Worm (Caenorhabditis elegans) whole organism, late embryonic: ENCODE measurements around the gene let-858.
A peak's percentile ranks its signal among the peaks of the same experiment; 100 is the strongest.

Experiments used
- K02D7.2 ChIP-seq: sonication (generic microtip); optimal IDR thresholded peaks from 2 replicates; lab custom pipeline; 2017; ENCODE audit warnings: mild to moderate bottlenecking, missing genetic modification characterization, missing compliant biosample characterization
- ceh-14 ChIP-seq: sonication (generic microtip); optimal IDR thresholded peaks from 2 replicates; lab custom pipeline; 2016; ENCODE audit warnings: missing genotype, missing genetic modification characterization, missing compliant biosample characterization
- ceh-18 ChIP-seq: sonication (generic microtip); optimal IDR thresholded peaks from 2 replicates; lab custom pipeline; 2016; ENCODE audit warnings: missing genetic modification characterization, missing compliant biosample characterization
- ceh-19 ChIP-seq: fragments of 200-800 bp; sonication (Bioruptor generic); optimal IDR thresholded peaks from 2 replicates; lab custom pipeline; 2018; ENCODE audit warnings: mild to moderate bottlenecking, missing genetic modification characterization, missing compliant biosample characterization
- ceh-2 ChIP-seq: sonication (generic microtip); optimal IDR thresholded peaks from 2 replicates; lab custom pipeline; 2016; ENCODE audit warnings: missing genotype, missing genetic modification characterization, missing compliant biosample characterization
- ceh-24 ChIP-seq: sonication (generic microtip); optimal IDR thresholded peaks from 2 replicates; lab custom pipeline; 2016; ENCODE audit warnings: mild to moderate bottlenecking, missing genetic modification characterization, missing compliant biosample characterization
- ceh-31 ChIP-seq: sonication (generic microtip); optimal IDR thresholded peaks from 2 replicates; lab custom pipeline; 2016; ENCODE audit warnings: missing genetic modification characterization, missing compliant biosample characterization
- ceh-34 ChIP-seq: sonication (generic microtip); optimal IDR thresholded peaks from 2 replicates; lab custom pipeline; 2016; ENCODE audit warnings: mild to moderate bottlenecking, missing genetic modification characterization, missing compliant biosample characterization
- ceh-45 ChIP-seq: fragments of 200-800 bp; sonication (Bioruptor generic); IDR thresholded peaks from 2 replicates; pipeline ENCODE4 v1.3.6; 2022; ENCODE audit warnings: missing genetic modification reagents, missing genetic modification characterization, missing compliant biosample characterization
- ceh-48 ChIP-seq: sonication (generic microtip); optimal IDR thresholded peaks from 2 replicates; lab custom pipeline; 2016; ENCODE audit warnings: missing genetic modification characterization, inconsistent platforms, missing compliant biosample characterization
- ceh-6 ChIP-seq: fragments of 200-800 bp; sonication (Bioruptor generic); optimal IDR thresholded peaks from 2 replicates; lab custom pipeline; 2018; ENCODE audit warnings: mild to moderate bottlenecking, missing genetic modification characterization, missing compliant biosample characterization
- ceh-9 ChIP-seq: sonication (generic microtip); optimal IDR thresholded peaks from 2 replicates; lab custom pipeline; 2016; ENCODE audit warnings: mild to moderate bottlenecking, missing genetic modification characterization, inconsistent platforms, missing compliant biosample characterization
- elt-4 ChIP-seq: sonication (generic microtip); optimal IDR thresholded peaks from 2 replicates; lab custom pipeline; 2016; ENCODE audit warnings: missing genetic modification characterization, missing compliant biosample characterization
- eyg-1 ChIP-seq: sonication (generic microtip); optimal IDR thresholded peaks from 2 replicates; lab custom pipeline; 2016; ENCODE audit warnings: missing genotype, missing genetic modification characterization, missing compliant biosample characterization
- fkh-10 ChIP-seq: fragments of 150-350 bp; optimal IDR thresholded peaks from 2 replicates; lab custom pipeline; 2014; ENCODE audit warnings: missing biosample characterization, missing genetic modification reagents, missing genetic modification characterization
- fkh-6 ChIP-seq: sonication (generic microtip); optimal IDR thresholded peaks from 2 replicates; lab custom pipeline; 2016; ENCODE audit warnings: missing genetic modification characterization, missing compliant biosample characterization
- gmeb-2 ChIP-seq: sonication (generic microtip); optimal IDR thresholded peaks from 2 replicates; lab custom pipeline; 2016; ENCODE audit warnings: missing genetic modification characterization, inconsistent platforms, missing compliant biosample characterization
- hlh-13 ChIP-seq: fragments of 200-800 bp; sonication (Bioruptor generic); optimal IDR thresholded peaks from 2 replicates; lab custom pipeline; 2018; ENCODE audit warnings: mild to moderate bottlenecking, missing genetic modification characterization, missing compliant biosample characterization
- hlh-15 ChIP-seq: sonication (generic microtip); optimal IDR thresholded peaks from 2 replicates; lab custom pipeline; 2016; ENCODE audit warnings: missing genetic modification characterization, missing compliant biosample characterization
- hlh-8 ChIP-seq: sonication (generic microtip); optimal IDR thresholded peaks from 2 replicates; lab custom pipeline; 2016; ENCODE audit warnings: missing genotype, missing genetic modification characterization, missing compliant biosample characterization
- madf-2 ChIP-seq: sonication (generic microtip); optimal IDR thresholded peaks from 2 replicates; lab custom pipeline; 2017; ENCODE audit warnings: missing genetic modification characterization, missing compliant biosample characterization
- npax-4 ChIP-seq: sonication (generic microtip); optimal IDR thresholded peaks from 2 replicates; lab custom pipeline; 2016; ENCODE audit warnings: missing genetic modification characterization, missing compliant biosample characterization
- pat-9 ChIP-seq: fragments of 200-800 bp; sonication (Bioruptor generic); optimal IDR thresholded peaks from 2 replicates; lab custom pipeline; 2018; ENCODE audit warnings: mild to moderate bottlenecking, missing genetic modification characterization, moderate library complexity, missing compliant biosample characterization
- pha-2 ChIP-seq: sonication (generic microtip); optimal IDR thresholded peaks from 2 replicates; lab custom pipeline; 2017; ENCODE audit warnings: mild to moderate bottlenecking, missing genetic modification characterization, missing compliant biosample characterization
- pha-4 ChIP-seq: fragments of 150-350 bp; optimal IDR thresholded peaks from 2 replicates; lab custom pipeline; 2018; ENCODE audit warnings: missing biosample characterization, missing genetic modification reagents, missing genetic modification characterization
- ref-2 ChIP-seq: sonication (generic microtip); optimal IDR thresholded peaks from 2 replicates; lab custom pipeline; 2016; ENCODE audit warnings: missing genetic modification characterization, missing compliant biosample characterization
- tbx-2 ChIP-seq: sonication (generic microtip); optimal IDR thresholded peaks from 2 replicates; lab custom pipeline; 2016; ENCODE audit warnings: missing genetic modification characterization, missing compliant biosample characterization
- ttx-3 ChIP-seq: sonication (generic microtip); optimal IDR thresholded peaks from 2 replicates; lab custom pipeline; 2016; ENCODE audit warnings: missing genetic modification reagents, missing genetic modification characterization, missing compliant biosample characterization
- unc-3 ChIP-seq, 2 experiments: fragments of 200-800 bp in 1 of 2; sonication (Bioruptor generic) in 1 of 2; sonication (generic microtip) in 1 of 2; conservative IDR thresholded peaks in 1 of 2; optimal IDR thresholded peaks in 1 of 2; 2 replicates each; pipeline versions ENCODE4 v1.3.6 to Lab custom; 2016 to 2022; ENCODE audit warnings: missing compliant biosample characterization in 2 of 2, missing genetic modification characterization in 2 of 2, missing genetic modification reagents in 1 of 2
- unc-42 ChIP-seq: sonication (generic microtip); optimal IDR thresholded peaks from 2 replicates; lab custom pipeline; 2016; ENCODE audit warnings: missing genotype, missing genetic modification characterization, missing compliant biosample characterization
- unc-55 ChIP-seq: sonication (generic microtip); optimal IDR thresholded peaks from 2 replicates; lab custom pipeline; 2017; ENCODE audit warnings: missing biosample characterization, missing genetic modification reagents, missing genetic modification characterization
- ztf-16 ChIP-seq: sonication (generic microtip); optimal IDR thresholded peaks from 2 replicates; lab custom pipeline; 2017; ENCODE audit warnings: missing genetic modification characterization, missing compliant biosample characterization

Gene let-858

ce11 chrII:11022023-11022422 lies at the start of gene let-858:
TSS of gene let-858 (plus strand) at chrII:11022370.
- TF ChIP-seq unc-42 (tag; lab: Kevin White, UChicago): peak; percentile 19
- TF ChIP-seq ztf-16 (tag; lab: Kevin White, UChicago): no peak
- TF ChIP-seq ref-2: peak; percentile 13

ce11 chrII:10975239-10975638 lies 46.9 kb upstream of the let-858 start, which contains the start of gene ptp-3:
TSS of gene ptp-3 (plus strand) at chrII:10975539.
- no peak for TF ChIP-seq K02D7.2 (tag; lab: Kevin White, UChicago)
- TF ChIP-seq fkh-10 (GFP tag; lab: Kevin White, UChicago): no peak
- TF ChIP-seq eyg-1 (tag; lab: Kevin White, UChicago): no peak
- TF ChIP-seq npax-4 (tag; lab: Kevin White, UChicago): no peak
- no peak for TF ChIP-seq pat-9 (tag; lab: Kevin White, UChicago)
- no peak for TF ChIP-seq ceh-24 (tag; lab: Kevin White, UChicago)
- no peak for TF ChIP-seq ceh-45 (GFP tag; lab: Robert Waterston, UW)
- TF ChIP-seq gmeb-2: no peak
- no peak for TF ChIP-seq ceh-19 (GFP tag; lab: Kevin White, UChicago)
- no peak for TF ChIP-seq madf-2 (tag; lab: Kevin White, UChicago)
- TF ChIP-seq ceh-6: no peak

- TF ChIP-seq ceh-18 (tag; lab: Kevin White, UChicago) (peak; percentile 3), unc-3 (GFP tag; conservative IDR thresholded peaks at IDR 0.05; lab: Robert Waterston, UW) (no peak), unc-3 (tag; optimal IDR thresholded peaks at IDR 0.05; lab: Kevin White, UChicago) (no peak), unc-55 (GFP tag; lab: Kevin White, UChicago) (peak; percentile 9)
Measured at ce11 chrII:10982017-10982416, 40.2 kb upstream of the let-858 start.

ce11 chrII:10986461-10987090 lies 35.6 kb upstream of the let-858 start:
- TF ChIP-seq pha-2 (tag; lab: Kevin White, UChicago) (no peak), unc-55 (GFP tag; lab: Kevin White, UChicago) (peak; percentile 25)

- TF ChIP-seq unc-55 (GFP tag; lab: Kevin White, UChicago) (peak; percentile 91), ceh-6 (no peak)
Measured at ce11 chrII:10988575-10988974, 33.6 kb upstream of the let-858 start.

- TF ChIP-seq tbx-2 (tag; lab: Kevin White, UChicago) (peak; percentile 1), elt-4 (tag; lab: Kevin White, UChicago) (no peak)
Measured at ce11 chrII:10989180-10989579, 33.0 kb upstream of the let-858 start.

ce11 chrII:10990592-10990991 lies 31.6 kb upstream of the let-858 start:
- TF ChIP-seq unc-42 (tag; lab: Kevin White, UChicago) (peak; percentile 99), ceh-31 (tag; lab: Kevin White, UChicago) (peak; percentile 74), fkh-6 (tag; lab: Kevin White, UChicago) (no peak), ceh-2 (tag; lab: Kevin White, UChicago) (no peak), ceh-9 (tag; lab: Kevin White, UChicago) (no peak), hlh-13 (GFP tag; lab: Kevin White, UChicago) (no peak), ceh-24 (tag; lab: Kevin White, UChicago) (no peak), ttx-3 (tag; lab: Kevin White, UChicago) (peak; percentile 39), ceh-48 (peak; percentile 2), hlh-8 (tag; lab: Kevin White, UChicago) (no peak), ceh-14 (tag; lab: Kevin White, UChicago) (peak; percentile 66), hlh-15 (no peak), tbx-2 (tag; lab: Kevin White, UChicago) (peak; percentile 52), pha-4 (tag; lab: Kevin White, UChicago) (no peak), ceh-34 (tag; lab: Kevin White, UChicago) (no peak)
